Worm (Caenorhabditis elegans) whole organism, midembryonic: ENCODE results near the gene C44C10.10.

ENCODE experiments used
- flt-1 ChIP-seq: fragments of 200-800 bp; sonication (Bioruptor generic); IDR thresholded peaks from 2 replicates; pipeline ENCODE4 v1.3.6; 2022; ENCODE audit warnings: missing genetic modification characterization, missing compliant biosample characterization
- med-1 ChIP-seq: sonication (generic microtip); optimal IDR thresholded peaks from 2 replicates; lab custom pipeline; 2017; ENCODE audit warnings: missing genetic modification characterization, mild to moderate bottlenecking, missing compliant biosample characterization, antibody characterized with exemption, missing genetic modification reagents; ENCODE audit not compliant: insufficient read depth
- ztf-29 ChIP-seq: fragments of 200-800 bp; sonication (Bioruptor generic); IDR thresholded peaks from 2 replicates; pipeline ENCODE4 v1.3.6; 2022; ENCODE audit warnings: missing genetic modification reagents, missing genetic modification characterization, missing compliant biosample characterization

DNA sequence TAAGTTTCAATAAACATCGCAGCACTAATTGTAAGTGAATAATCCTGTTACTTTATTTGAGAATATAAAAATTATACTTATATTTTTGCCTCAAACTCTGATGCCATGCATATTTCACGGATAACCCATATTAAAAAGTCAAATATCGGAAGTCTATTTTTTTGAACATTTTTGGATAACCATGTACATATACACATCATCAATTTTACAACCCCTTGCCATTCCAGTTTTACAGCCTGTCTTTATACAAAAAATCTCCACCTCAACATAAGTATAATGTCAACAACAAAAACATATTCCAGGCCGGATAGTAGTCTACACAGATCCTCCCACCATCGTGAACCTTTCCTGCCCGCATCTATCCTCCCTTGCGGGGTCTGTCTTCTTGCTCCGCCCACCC, 5.9 kb upstream of the C44C10.10 start, which contains the start of gene hnd-1:
- TF ChIP-seq ztf-29 (no peak), med-1 (GFP tag; lab: Kevin White, UChicago) (no peak), flt-1 (GFP tag; lab: Robert Waterston, UW) (no peak)
